Worm (Caenorhabditis elegans) whole organism, L2 larva: ENCODE data around the gene prmt-5.

Source experiments
- C34F6.9 ChIP-seq: fragments of 150-350 bp; optimal IDR thresholded peaks from 2 replicates; lab custom pipeline; 2014; ENCODE audit warnings: missing biosample characterization, missing genetic modification characterization
- Y55F3AM.14 ChIP-seq: fragments of 200-800 bp; sonication (Bioruptor generic); optimal IDR thresholded peaks from 2 replicates; lab custom pipeline; 2018; ENCODE audit warnings: mild to moderate bottlenecking, missing genetic modification characterization, missing compliant biosample characterization
- alr-1 ChIP-seq: fragments of 150-350 bp; optimal IDR thresholded peaks from 2 replicates; lab custom pipeline; 2014; ENCODE audit warnings: missing biosample characterization, missing genetic modification characterization
- aly-2 ChIP-seq: fragments of 150-350 bp; optimal IDR thresholded peaks from 2 replicates; lab custom pipeline; 2014; ENCODE audit warnings: missing biosample characterization, missing genetic modification characterization
- ceh-82 ChIP-seq: fragments of 150-350 bp; optimal IDR thresholded peaks from 2 replicates; lab custom pipeline; 2014; ENCODE audit warnings: missing biosample characterization, missing genetic modification characterization
- crh-2 ChIP-seq: sonication (generic microtip); optimal IDR thresholded peaks from 2 replicates; lab custom pipeline; 2017; ENCODE audit warnings: missing biosample characterization, missing genetic modification characterization
- egl-27 ChIP-seq: sonication (generic microtip); optimal IDR thresholded peaks from 3 replicates; lab custom pipeline; 2017; ENCODE audit warnings: missing biosample characterization, missing genetic modification reagents, missing genetic modification characterization
- fos-1 ChIP-seq: fragments of 150-350 bp; optimal IDR thresholded peaks from 2 replicates; lab custom pipeline; 2014; ENCODE audit warnings: missing biosample characterization, missing genetic modification characterization
- lin-39 ChIP-seq: fragments of 150-350 bp; optimal IDR thresholded peaks from 2 replicates; lab custom pipeline; 2014; ENCODE audit warnings: missing biosample characterization, missing genetic modification reagents, missing genetic modification characterization
- lsy-2 ChIP-seq, 2 experiments: fragments of 150-350 bp in 1 of 2; sonication (generic microtip) in 1 of 2; optimal IDR thresholded peaks; 2 replicates each; lab custom pipeline; 2014 to 2017; ENCODE audit warnings: missing biosample characterization in 2 of 2, missing genetic modification characterization in 2 of 2
- mbf-1 ChIP-seq: sonication (generic microtip); optimal IDR thresholded peaks from 2 replicates; lab custom pipeline; 2017; ENCODE audit warnings: missing biosample characterization, missing genetic modification characterization
- mdl-1 ChIP-seq, 2 experiments: fragments of 150-350 bp in 1 of 2; sonication (generic microtip) in 1 of 2; optimal IDR thresholded peaks; 2 replicates each; lab custom pipeline; 2017; ENCODE audit warnings: missing biosample characterization in 2 of 2, missing genetic modification characterization in 2 of 2
- nhr-11 ChIP-seq: fragments of 150-350 bp; optimal IDR thresholded peaks from 2 replicates; lab custom pipeline; 2014; ENCODE audit warnings: missing biosample characterization, missing genetic modification characterization
- nhr-12 ChIP-seq: fragments of 150-350 bp; optimal IDR thresholded peaks from 2 replicates; lab custom pipeline; 2014; ENCODE audit warnings: missing biosample characterization, missing genetic modification characterization
- nhr-129 ChIP-seq: fragments of 150-350 bp; optimal IDR thresholded peaks from 2 replicates; lab custom pipeline; 2014; ENCODE audit warnings: missing biosample characterization, missing genetic modification characterization
- nhr-21 ChIP-seq: fragments of 150-350 bp; optimal IDR thresholded peaks from 2 replicates; lab custom pipeline; 2014; ENCODE audit warnings: missing biosample characterization, missing genetic modification characterization
- nhr-237 ChIP-seq: fragments of 150-350 bp; optimal IDR thresholded peaks from 2 replicates; lab custom pipeline; 2014; ENCODE audit warnings: missing biosample characterization, missing genetic modification characterization
- nhr-25 ChIP-seq: fragments of 150-350 bp; sonication (generic microtip); optimal IDR thresholded peaks from 3 replicates; lab custom pipeline; 2014; ENCODE audit warnings: missing biosample characterization, missing genetic modification characterization
- nhr-77 ChIP-seq: fragments of 150-350 bp; optimal IDR thresholded peaks from 2 replicates; lab custom pipeline; 2014; ENCODE audit warnings: missing biosample characterization, missing genetic modification characterization
- skn-1 ChIP-seq: sonication (generic microtip); optimal IDR thresholded peaks from 2 replicates; lab custom pipeline; 2017; ENCODE audit warnings: missing biosample characterization, missing genetic modification characterization
- sma-3 ChIP-seq: sonication (generic microtip); optimal IDR thresholded peaks from 2 replicates; lab custom pipeline; 2016; ENCODE audit warnings: missing genetic modification reagents, missing genetic modification characterization, missing compliant biosample characterization
- sma-9 ChIP-seq, 2 experiments: fragments of 150-350 bp in 1 of 2; sonication (generic microtip) in 1 of 2; optimal IDR thresholded peaks; 2 replicates each; lab custom pipeline; 2014 to 2016; ENCODE audit warnings: missing genetic modification characterization in 2 of 2, mild to moderate bottlenecking in 1 of 2, missing biosample characterization in 1 of 2, missing compliant biosample characterization in 1 of 2, missing genetic modification reagents in 1 of 2, moderate library complexity in 1 of 2
- unc-55 ChIP-seq: fragments of 150-350 bp; sonication (generic microtip); optimal IDR thresholded peaks from 3 replicates; lab custom pipeline; 2014; ENCODE audit warnings: missing biosample characterization, missing genetic modification reagents, missing genetic modification characterization
- ztf-4 ChIP-seq: fragments of 150-350 bp; optimal IDR thresholded peaks from 2 replicates; lab custom pipeline; 2014; ENCODE audit warnings: missing biosample characterization, missing genetic modification characterization

prmt-5 gene

ce11 chrIII:5274715-5275355 is 44.5 kb downstream of the prmt-5 start, which contains the start of the genes daf-41 and toc-1 (continued):
- TF ChIP-seq lin-39 (tag; lab: Kevin White, UChicago) (no peak), nhr-25 (tag; lab: Kevin White, UChicago) (peak; percentile 3), ztf-4 (tag; lab: Kevin White, UChicago) (peak; percentile 30), nhr-129 (tag; lab: Kevin White, UChicago) (peak; percentile 31), sma-3 (no peak), nhr-21 (tag; lab: Kevin White, UChicago) (no peak)

ce11 chrIII:5277740-5278139 is 47.4 kb downstream of the prmt-5 start, which contains the start of gene clk-1:
Gene clk-1 (plus strand): TSS chrIII:5277894.
- TF ChIP-seq mbf-1 (no peak), alr-1 (tag; lab: Kevin White, UChicago) (no peak), skn-1 (tag; lab: Kevin White, UChicago) (no peak), Y55F3AM.14 (GFP tag; lab: Kevin White, UChicago) (no peak)

ce11 chrIII:5280228-5280627 is 49.9 kb downstream of the prmt-5 start:
- TF ChIP-seq crh-2 (tag; lab: Kevin White, UChicago) (peak; percentile 17), nhr-12 (tag; lab: Kevin White, UChicago) (no peak), aly-2 (tag; lab: Kevin White, UChicago) (no peak), mdl-1 (tag; optimal IDR thresholded peaks at IDR 0.05; lab: Kevin White, UChicago) (no peak), ceh-82 (no peak), Y55F3AM.14 (GFP tag; lab: Kevin White, UChicago) (no peak), C34F6.9 (tag; lab: Kevin White, UChicago) (peak; percentile 31), nhr-77 (tag; lab: Kevin White, UChicago) (no peak), nhr-11 (tag; lab: Kevin White, UChicago) (no peak), fos-1 (tag; lab: Kevin White, UChicago) (no peak), egl-27 (tag; lab: Kevin White, UChicago) (peak; percentile 34), nhr-129 (tag; lab: Kevin White, UChicago) (peak; percentile 43), lsy-2 (tag; optimal IDR thresholded peaks at IDR 0.05; lab: Kevin White, UChicago) (peak in 1 of 2 experiments; percentile 46), nhr-237 (no peak), sma-3 (no peak), sma-9 (GFP tag; optimal IDR thresholded peaks at IDR 0.05; lab: Kevin White, UChicago) (peak; percentile 14), sma-9 (tag; optimal IDR thresholded peaks at IDR 0.05; lab: Kevin White, UChicago) (no peak), unc-55 (GFP tag; lab: Kevin White, UChicago) (peak; percentile 14)
